Worm (Caenorhabditis elegans): ENCODE results near the gene F41E7.9.

The F41E7.9 gene

ce11 chrX:10327323-10328022 is 11.7 kb upstream of the F41E7.9 start, which contains the start of gene acl-5:
Gene acl-5 (minus strand): TSS chrX:10327456.
- TF ChIP-seq C34B4.2 (tag; optimal IDR thresholded peaks at IDR 0.05) (no peak), unc-86 (tag; optimal IDR thresholded peaks at IDR 0.05) (no peak), ces-1 (GFP tag; optimal IDR thresholded peaks at IDR 0.05) (no peak), efl-1 (optimal IDR thresholded peaks at IDR 0.05) (no peak), efl-1 (GFP tag; optimal IDR thresholded peaks at IDR 0.05 in 1 of 2) (peak in 1 of 2 experiments; percentile 70), zag-1 (tag; optimal IDR thresholded peaks at IDR 0.05) (no peak), nhr-12 (tag; optimal IDR thresholded peaks at IDR 0.05) (no peak), lin-35 (GFP tag; optimal IDR thresholded peaks at IDR 0.05) (no peak), nhr-237 (tag; optimal IDR thresholded peaks at IDR 0.05) (no peak), nhr-20 (tag; optimal IDR thresholded peaks at IDR 0.05) (peak; percentile 10), irx-1 (tag; optimal IDR thresholded peaks at IDR 0.05) (no peak), nhr-85 (tag) (peak; percentile 59), ceh-90 (tag; optimal IDR thresholded peaks at IDR 0.05) (no peak), xbp-1 (tag; optimal IDR thresholded peaks at IDR 0.05) (no peak), C16A3.4 (tag; optimal IDR thresholded peaks at IDR 0.05) (no peak), blmp-1 (tag; optimal IDR thresholded peaks at IDR 0.05) (peak; percentile 84), elt-3 (tag; optimal IDR thresholded peaks at IDR 0.05) (peak in 2 of 6 experiments; percentile 1 to 76), C04F5.9 (tag; optimal IDR thresholded peaks at IDR 0.05) (no peak), lsy-2 (tag; optimal IDR thresholded peaks at IDR 0.05) (no peak), hlh-17 (GFP tag; optimal IDR thresholded peaks at IDR 0.05; ENCODE audit: borderline replicate concordance) (no peak), lin-13 (GFP tag; optimal IDR thresholded peaks at IDR 0.05) (no peak), nhr-71 (tag; optimal IDR thresholded peaks at IDR 0.05) (peak; percentile 17), isw-1 (GFP tag; IDR thresholded peaks at IDR 0.05) (no peak), ceh-88 (GFP tag; IDR thresholded peaks at IDR 0.05) (no peak), nhr-77 (tag; optimal IDR thresholded peaks at IDR 0.05) (no peak), tbx-2 (tag; optimal IDR thresholded peaks at IDR 0.05) (no peak), dsc-1 (tag; optimal IDR thresholded peaks at IDR 0.05) (no peak), rnt-1 (tag; optimal IDR thresholded peaks at IDR 0.05) (no peak), nhr-76 (tag; optimal IDR thresholded peaks at IDR 0.05) (no peak), swsn-7 (tag; optimal IDR thresholded peaks at IDR 0.05) (no peak), ets-5 (GFP tag; IDR thresholded peaks at IDR 0.05) (no peak), unc-30 (tag; optimal IDR thresholded peaks at IDR 0.05) (no peak), vab-15 (tag; optimal IDR thresholded peaks at IDR 0.05) (no peak), jun-1 (tag; optimal IDR thresholded peaks at IDR 0.05) (no peak), mdl-1 (tag; optimal IDR thresholded peaks at IDR 0.05) (no peak), hlh-4 (tag; optimal IDR thresholded peaks at IDR 0.05) (no peak), tlp-1 (tag; optimal IDR thresholded peaks at IDR 0.05) (no peak), zip-4 (GFP tag; optimal IDR thresholded peaks at IDR 0.05) (no peak), aly-2 (tag; optimal IDR thresholded peaks at IDR 0.05) (no peak), lin-14 (GFP tag; optimal IDR thresholded peaks at IDR 0.05) (no peak), unc-62 (GFP tag; optimal IDR thresholded peaks at IDR 0.05) (no peak), lin-39 (tag; optimal IDR thresholded peaks at IDR 0.05) (no peak), mab-9 (GFP tag; IDR thresholded peaks at IDR 0.05) (no peak), dpl-1 (GFP tag; optimal IDR thresholded peaks at IDR 0.05) (no peak), sox-4 (tag; optimal IDR thresholded peaks at IDR 0.05) (no peak), elt-2 (tag; optimal IDR thresholded peaks at IDR 0.05) (peak; percentile 33), ceh-8 (GFP tag; optimal IDR thresholded peaks at IDR 0.05) (no peak), ama-1 (optimal IDR thresholded peaks at IDR 0.05) (no peak), alr-1 (tag; optimal IDR thresholded peaks at IDR 0.05; ENCODE audit: borderline replicate concordance) (no peak), egl-13 (tag; optimal IDR thresholded peaks at IDR 0.05) (no peak), nhr-90 (tag; optimal IDR thresholded peaks at IDR 0.05; ENCODE audit: poor library complexity) (no peak), F16B12.6 (tag; optimal IDR thresholded peaks at IDR 0.05) (no peak), snu-23 (GFP tag; optimal IDR thresholded peaks at IDR 0.05) (peak; percentile 9), fkh-8 (tag; optimal IDR thresholded peaks at IDR 0.05) (no peak)

Measured in whole organism, L1 larva.